Worm (Caenorhabditis elegans) whole organism, late embryonic: ENCODE data around the gene fbxb-43.
"Not testable (repeated sequence)": the region's sequence is repeated elsewhere in the genome, so short reads cannot be mapped to it uniquely, and the experiment has no call there.

ENCODE experiments used
- C08G9.2 ChIP-seq: sonication (generic microtip); optimal IDR thresholded peaks from 2 replicates; lab custom pipeline; 2016; ENCODE audit warnings: mild to moderate bottlenecking, missing genetic modification characterization, moderate library complexity, missing compliant biosample characterization
- F13H6.1 ChIP-seq: sonication (generic microtip); optimal IDR thresholded peaks from 2 replicates; lab custom pipeline; 2016; ENCODE audit warnings: missing genetic modification characterization, missing compliant biosample characterization
- K02D7.2 ChIP-seq: sonication (generic microtip); optimal IDR thresholded peaks from 2 replicates; lab custom pipeline; 2017; ENCODE audit warnings: mild to moderate bottlenecking, missing genetic modification characterization, missing compliant biosample characterization
- ahr-1 ChIP-seq: sonication (generic microtip); optimal IDR thresholded peaks from 2 replicates; lab custom pipeline; 2016; ENCODE audit warnings: missing genetic modification characterization, missing compliant biosample characterization
- ceh-14 ChIP-seq: sonication (generic microtip); optimal IDR thresholded peaks from 2 replicates; lab custom pipeline; 2016; ENCODE audit warnings: missing genotype, missing genetic modification characterization, missing compliant biosample characterization
- ceh-18 ChIP-seq: sonication (generic microtip); optimal IDR thresholded peaks from 2 replicates; lab custom pipeline; 2016; ENCODE audit warnings: missing genetic modification characterization, missing compliant biosample characterization
- ceh-19 ChIP-seq: fragments of 200-800 bp; sonication (Bioruptor generic); optimal IDR thresholded peaks from 2 replicates; lab custom pipeline; 2018; ENCODE audit warnings: mild to moderate bottlenecking, missing genetic modification characterization, missing compliant biosample characterization
- ceh-2 ChIP-seq: sonication (generic microtip); optimal IDR thresholded peaks from 2 replicates; lab custom pipeline; 2016; ENCODE audit warnings: missing genotype, missing genetic modification characterization, missing compliant biosample characterization
- ceh-22 ChIP-seq: sonication (generic microtip); optimal IDR thresholded peaks from 2 replicates; lab custom pipeline; 2017; ENCODE audit warnings: missing biosample characterization, missing genetic modification characterization
- ceh-24 ChIP-seq: sonication (generic microtip); optimal IDR thresholded peaks from 2 replicates; lab custom pipeline; 2016; ENCODE audit warnings: mild to moderate bottlenecking, missing genetic modification characterization, missing compliant biosample characterization
- ceh-31 ChIP-seq: sonication (generic microtip); optimal IDR thresholded peaks from 2 replicates; lab custom pipeline; 2016; ENCODE audit warnings: missing genetic modification characterization, missing compliant biosample characterization
- ceh-34 ChIP-seq: sonication (generic microtip); optimal IDR thresholded peaks from 2 replicates; lab custom pipeline; 2016; ENCODE audit warnings: mild to moderate bottlenecking, missing genetic modification characterization, missing compliant biosample characterization
- ceh-6 ChIP-seq: fragments of 200-800 bp; sonication (Bioruptor generic); optimal IDR thresholded peaks from 2 replicates; lab custom pipeline; 2018; ENCODE audit warnings: mild to moderate bottlenecking, missing genetic modification characterization, missing compliant biosample characterization
- dve-1 ChIP-seq: sonication (generic microtip); optimal IDR thresholded peaks from 2 replicates; lab custom pipeline; 2017; ENCODE audit warnings: antibody characterized with exemption, mild to moderate bottlenecking, missing genetic modification characterization, missing compliant biosample characterization
- elt-2 ChIP-seq: sonication (generic microtip); optimal IDR thresholded peaks from 2 replicates; lab custom pipeline; 2016; ENCODE audit warnings: missing genetic modification reagents, missing genetic modification characterization, missing compliant biosample characterization
- fax-1 ChIP-seq: sonication (generic microtip); optimal IDR thresholded peaks from 2 replicates; lab custom pipeline; 2016; ENCODE audit warnings: missing genotype, missing genetic modification characterization, missing compliant biosample characterization
- fkh-6 ChIP-seq: sonication (generic microtip); optimal IDR thresholded peaks from 2 replicates; lab custom pipeline; 2016; ENCODE audit warnings: missing genetic modification characterization, missing compliant biosample characterization
- hlh-13 ChIP-seq: fragments of 200-800 bp; sonication (Bioruptor generic); optimal IDR thresholded peaks from 2 replicates; lab custom pipeline; 2018; ENCODE audit warnings: mild to moderate bottlenecking, missing genetic modification characterization, missing compliant biosample characterization
- hlh-15 ChIP-seq: sonication (generic microtip); optimal IDR thresholded peaks from 2 replicates; lab custom pipeline; 2016; ENCODE audit warnings: missing genetic modification characterization, missing compliant biosample characterization
- lim-6 ChIP-seq: sonication (generic microtip); optimal IDR thresholded peaks from 2 replicates; lab custom pipeline; 2016; ENCODE audit warnings: missing genetic modification characterization, missing compliant biosample characterization
- madf-2 ChIP-seq: sonication (generic microtip); optimal IDR thresholded peaks from 2 replicates; lab custom pipeline; 2017; ENCODE audit warnings: missing genetic modification characterization, missing compliant biosample characterization
- mec-3 ChIP-seq: sonication (generic microtip); optimal IDR thresholded peaks from 2 replicates; lab custom pipeline; 2016; ENCODE audit warnings: borderline replicate concordance, missing genetic modification characterization, missing compliant biosample characterization
- nhr-11 ChIP-seq: fragments of 150-350 bp; optimal IDR thresholded peaks from 2 replicates; lab custom pipeline; 2014; ENCODE audit warnings: missing biosample characterization, missing genetic modification characterization
- nhr-232 ChIP-seq: sonication (generic microtip); optimal IDR thresholded peaks from 2 replicates; lab custom pipeline; 2016; ENCODE audit warnings: missing genetic modification characterization, missing compliant biosample characterization
- odd-2 ChIP-seq: sonication (generic microtip); optimal IDR thresholded peaks from 2 replicates; lab custom pipeline; 2017; ENCODE audit warnings: antibody characterized with exemption, mild to moderate bottlenecking, missing genetic modification characterization, missing compliant biosample characterization
- pag-3 ChIP-seq: sonication (generic microtip); optimal IDR thresholded peaks from 2 replicates; lab custom pipeline; 2016; ENCODE audit warnings: missing compliant biosample characterization, missing genetic modification characterization, borderline replicate concordance
- pat-9 ChIP-seq: fragments of 200-800 bp; sonication (Bioruptor generic); optimal IDR thresholded peaks from 2 replicates; lab custom pipeline; 2018; ENCODE audit warnings: mild to moderate bottlenecking, missing genetic modification characterization, moderate library complexity, missing compliant biosample characterization
- pros-1 ChIP-seq: fragments of 150-350 bp; optimal IDR thresholded peaks from 2 replicates; lab custom pipeline; 2014; ENCODE audit warnings: missing biosample characterization, missing genetic modification reagents, missing genetic modification characterization
- ref-2 ChIP-seq: sonication (generic microtip); optimal IDR thresholded peaks from 2 replicates; lab custom pipeline; 2016; ENCODE audit warnings: missing genetic modification characterization, missing compliant biosample characterization
- sox-4 ChIP-seq: sonication (generic microtip); optimal IDR thresholded peaks from 2 replicates; lab custom pipeline; 2017; ENCODE audit warnings: mild to moderate bottlenecking, missing genetic modification characterization, inconsistent platforms, missing compliant biosample characterization
- syd-9 ChIP-seq: sonication (generic microtip); optimal IDR thresholded peaks from 2 replicates; lab custom pipeline; 2016; ENCODE audit warnings: mild to moderate bottlenecking, missing genetic modification characterization, moderate library complexity, missing compliant biosample characterization
- ttx-3 ChIP-seq: sonication (generic microtip); optimal IDR thresholded peaks from 2 replicates; lab custom pipeline; 2016; ENCODE audit warnings: missing genetic modification reagents, missing genetic modification characterization, missing compliant biosample characterization
- unc-3 ChIP-seq, 2 experiments: fragments of 200-800 bp in 1 of 2; sonication (Bioruptor generic) in 1 of 2; sonication (generic microtip) in 1 of 2; conservative IDR thresholded peaks in 1 of 2; optimal IDR thresholded peaks in 1 of 2; 2 replicates each; pipeline versions ENCODE4 v1.3.6 to Lab custom; 2016 to 2022; ENCODE audit warnings: missing compliant biosample characterization in 2 of 2, missing genetic modification characterization in 2 of 2, missing genetic modification reagents in 1 of 2
- unc-42 ChIP-seq: sonication (generic microtip); optimal IDR thresholded peaks from 2 replicates; lab custom pipeline; 2016; ENCODE audit warnings: missing genotype, missing genetic modification characterization, missing compliant biosample characterization
- unc-55 ChIP-seq: sonication (generic microtip); optimal IDR thresholded peaks from 2 replicates; lab custom pipeline; 2017; ENCODE audit warnings: missing biosample characterization, missing genetic modification reagents, missing genetic modification characterization
- unc-86 ChIP-seq: sonication (generic microtip); optimal IDR thresholded peaks from 2 replicates; lab custom pipeline; 2016; ENCODE audit warnings: missing genetic modification characterization, missing compliant biosample characterization
- ztf-16 ChIP-seq: sonication (generic microtip); optimal IDR thresholded peaks from 2 replicates; lab custom pipeline; 2017; ENCODE audit warnings: missing genetic modification characterization, missing compliant biosample characterization

Gene fbxb-43

DNA sequence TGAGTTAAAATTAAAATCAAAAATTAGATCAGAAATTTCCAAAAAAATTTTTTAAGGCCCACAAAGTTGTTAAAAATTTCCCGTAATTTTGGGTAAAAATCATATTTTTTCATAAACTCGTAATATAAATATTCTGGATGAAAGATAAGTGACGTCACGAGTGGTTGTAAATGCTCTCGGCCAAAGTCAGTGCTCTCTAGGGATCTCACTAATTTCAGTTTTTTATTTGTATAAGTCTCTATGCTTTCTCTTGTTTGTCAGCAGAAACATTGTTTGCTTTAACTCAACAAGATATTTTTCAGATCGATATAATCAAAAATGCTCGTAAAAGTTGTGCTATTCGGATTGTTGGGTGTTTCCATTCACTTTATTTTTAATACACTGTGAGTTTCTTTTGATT lies 7.2 kb downstream of the fbxb-43 start, which contains the start of gene K05F6.4:
Gene K05F6.4, plus strand, starts transcription at position 301 of the 400 bp plus-strand sequence.
- TF ChIP-seq madf-2 (tag; lab: Kevin White, UChicago); ttx-3 (tag; lab: Kevin White, UChicago); ceh-6: not testable (repeated sequence)

DNA sequence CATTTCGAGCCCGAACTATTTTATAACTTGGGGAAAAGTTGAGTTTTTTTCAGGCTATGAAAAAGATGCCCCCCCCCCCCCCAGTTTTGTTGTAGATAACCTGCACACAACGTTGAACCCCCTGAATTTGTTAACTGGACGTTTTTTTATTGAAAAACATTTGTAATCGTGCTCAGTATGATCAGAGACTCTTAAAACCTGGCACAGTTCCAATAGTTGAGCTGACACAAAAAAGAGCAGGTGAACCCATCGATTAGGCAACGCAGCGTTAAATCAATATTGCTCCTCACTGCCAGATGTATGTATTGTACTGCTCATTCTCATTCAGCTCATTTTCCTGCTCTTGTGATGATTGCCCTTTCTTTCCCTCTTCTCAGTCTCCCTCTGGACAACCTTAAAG lies 9.6 kb downstream of the fbxb-43 start, which contains the start of gene K05F6.12:
Gene K05F6.12, plus strand, starts transcription at position 301 of the 400 bp plus-strand sequence.
- TF ChIP-seq unc-3 (GFP tag; conservative IDR thresholded peaks at IDR 0.05; lab: Robert Waterston, UW) = no peak
- TF ChIP-seq unc-3 (tag; optimal IDR thresholded peaks at IDR 0.05; lab: Kevin White, UChicago) = no peak
- TF ChIP-seq ceh-14 (tag; lab: Kevin White, UChicago) = no peak
- no peak for TF ChIP-seq elt-2 (tag; lab: Kevin White, UChicago)
- TF ChIP-seq dve-1 (tag; lab: Kevin White, UChicago) = no peak
- TF ChIP-seq C08G9.2 (tag; lab: Kevin White, UChicago) = no peak
- TF ChIP-seq fkh-6 (tag; lab: Kevin White, UChicago) = no peak
- TF ChIP-seq ref-2 (tag; lab: Kevin White, UChicago) = no peak
- no peak for TF ChIP-seq ceh-34 (tag; lab: Kevin White, UChicago)
- no peak for TF ChIP-seq ceh-24
- TF ChIP-seq ceh-2 = no peak
- TF ChIP-seq pag-3 (tag; lab: Kevin White, UChicago) = no peak
- TF ChIP-seq K02D7.2 (tag; lab: Kevin White, UChicago) = no peak
- no peak for TF ChIP-seq ztf-16
- no peak for TF ChIP-seq mec-3 (tag; lab: Kevin White, UChicago)
- no peak for TF ChIP-seq nhr-232 (tag; lab: Kevin White, UChicago)
- no peak for TF ChIP-seq F13H6.1 (tag; lab: Kevin White, UChicago)

DNA sequence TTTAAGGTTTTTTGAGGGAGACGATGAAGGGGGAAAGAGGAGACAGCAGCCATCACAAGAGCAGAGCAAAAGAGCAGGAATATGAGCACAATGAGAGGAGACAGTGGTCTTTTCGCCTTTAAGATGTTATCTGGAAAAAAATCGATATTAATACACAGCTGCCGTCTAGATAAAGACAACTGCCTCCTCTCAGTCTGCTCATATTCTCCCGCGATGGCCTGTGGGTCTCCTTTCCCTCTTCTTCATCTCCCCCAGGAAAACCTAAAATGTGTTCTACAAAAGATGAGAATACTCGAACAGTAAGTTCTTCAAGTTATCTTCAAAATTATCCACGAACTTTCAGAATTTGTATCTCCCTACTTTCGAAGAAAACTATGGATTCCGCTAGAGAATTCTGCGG lies 14.5 kb downstream of the fbxb-43 start, which contains the start of the genes fbxb-52 and fbxb-51:
Gene fbxb-52, minus strand, starts transcription at position 101 of the 400 bp plus-strand sequence.
Gene fbxb-51, plus strand, starts transcription at position 212 of the 400 bp plus-strand sequence.
- TF ChIP-seq pros-1 (tag; lab: Kevin White, UChicago) (no peak), F13H6.1 (tag; lab: Kevin White, UChicago) (no peak), sox-4 (no peak), nhr-11 (no peak), syd-9 (no peak), ceh-2 (no peak), ztf-16 (no peak), hlh-15 (tag; lab: Kevin White, UChicago) (no peak), pat-9 (tag; lab: Kevin White, UChicago) (no peak), hlh-13 (GFP tag; lab: Kevin White, UChicago) (no peak), ceh-22 (tag; lab: Kevin White, UChicago) (no peak), ahr-1 (tag; lab: Kevin White, UChicago) (no peak), lim-6 (tag; lab: Kevin White, UChicago) (no peak)
- TF ChIP-seq, all 69 proteins: peak for 0

DNA sequence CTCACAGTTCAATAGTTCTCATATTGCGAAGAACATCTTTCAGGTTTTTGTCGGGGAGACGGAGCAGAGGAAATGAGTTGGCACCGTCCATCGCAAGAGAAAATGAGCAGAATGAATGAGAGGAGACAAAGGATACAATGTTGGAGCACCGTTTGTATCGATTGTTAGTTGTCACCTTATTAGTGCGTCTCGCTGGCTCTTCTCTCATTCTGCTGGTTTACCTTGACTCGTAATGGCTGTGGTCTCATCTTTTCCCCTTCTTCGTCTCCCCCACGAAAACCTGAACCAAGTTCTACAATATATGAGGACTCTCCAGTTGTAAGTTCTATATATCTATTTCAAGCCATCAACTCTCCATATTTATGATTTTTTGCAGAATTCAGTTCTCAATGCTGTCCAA lies 20.2 kb downstream of the fbxb-43 start, which contains the start of the genes fbxb-54 and fbxb-50:
Gene fbxb-54, minus strand, starts transcription at position 101 of the 400 bp plus-strand sequence.
Gene fbxb-50, plus strand, starts transcription at position 227 of the 400 bp plus-strand sequence.
- TF ChIP-seq odd-2 (tag; lab: Kevin White, UChicago); lim-6 (tag; lab: Kevin White, UChicago); unc-55 (GFP tag; lab: Kevin White, UChicago): not testable (repeated sequence)

DNA sequence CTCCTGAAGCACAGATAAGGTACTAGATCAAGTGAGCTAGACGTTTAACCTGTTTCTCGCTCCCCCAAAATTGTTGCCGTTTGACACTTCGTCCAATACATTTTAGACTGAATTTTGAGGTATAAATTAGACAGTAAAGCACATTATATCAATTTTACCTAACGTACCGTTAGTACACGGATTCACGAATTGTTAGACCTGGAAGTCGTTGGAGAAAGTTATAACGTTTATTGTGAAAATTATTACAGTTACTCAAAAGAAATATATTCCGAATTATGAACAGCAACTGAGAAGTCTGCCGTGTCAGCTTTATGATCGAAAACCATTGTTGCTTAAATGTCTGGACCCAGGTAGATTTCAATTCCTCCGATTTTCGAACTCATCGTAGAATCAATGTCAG lies 24.8 kb downstream of the fbxb-43 start:
- no peak for TF ChIP-seq ceh-14 (tag; lab: Kevin White, UChicago)
- TF ChIP-seq mec-3 (tag; lab: Kevin White, UChicago) = no peak
- no peak for TF ChIP-seq unc-86 (tag; lab: Kevin White, UChicago)
- TF ChIP-seq unc-42 (tag; lab: Kevin White, UChicago) = no peak
- TF ChIP-seq fax-1 (tag; lab: Kevin White, UChicago) = no peak
- TF ChIP-seq ceh-31 (tag; lab: Kevin White, UChicago) = no peak
- TF ChIP-seq ceh-19 (GFP tag; lab: Kevin White, UChicago) = no peak
- TF ChIP-seq ceh-18 (tag; lab: Kevin White, UChicago) = no peak
